Fruit fly (Drosophila melanogaster): ENCODE measurements around the gene gkt.
"Not testable (repeated sequence)": the region's sequence is repeated elsewhere in the genome, so short reads cannot be mapped to it uniquely, and the experiment has no call there.

gkt gene

dm6 chr2L:3145470-3145869, 14.3 kb upstream of the gkt start, which contains the start of gene ND-B14.5B:
Gene ND-B14.5B (minus strand): TSS chr2L:3145848.
- no peak for TF ChIP-seq CG17801 (GFP tag; optimal IDR thresholded peaks at IDR 0.05; ENCODE audit: partially characterized antibody)

dm6 chr2L:3145897-3146296, 13.9 kb upstream of the gkt start:
- no peak for TF ChIP-seq CG17801 (GFP tag; optimal IDR thresholded peaks at IDR 0.05; ENCODE audit: partially characterized antibody)

- TF ChIP-seq CG17801 (GFP tag; optimal IDR thresholded peaks at IDR 0.05; ENCODE audit: partially characterized antibody): no peak
Observed at dm6 chr2L:3148959-3149591, 10.7 kb upstream of the gkt start.

dm6 chr2L:3151657-3152056, 8.1 kb upstream of the gkt start:
- TF ChIP-seq CG17801 (GFP tag; optimal IDR thresholded peaks at IDR 0.05; ENCODE audit: partially characterized antibody): no peak

dm6 chr2L:3152696-3153613, 6.8 kb upstream of the gkt start:
- TF ChIP-seq CG17801 (GFP tag; optimal IDR thresholded peaks at IDR 0.05; ENCODE audit: partially characterized antibody): peak; percentile 43

dm6 chr2L:3154749-3155148, 5.0 kb upstream of the gkt start:
- TF ChIP-seq CG17801 (GFP tag; optimal IDR thresholded peaks at IDR 0.05; ENCODE audit: partially characterized antibody): no peak

dm6 chr2L:3155804-3156203, 3.9 kb upstream of the gkt start:
- no peak for TF ChIP-seq CG17801 (GFP tag; optimal IDR thresholded peaks at IDR 0.05; ENCODE audit: partially characterized antibody)

dm6 chr2L:3158260-3159072, 1.3 kb upstream of the gkt start:
- no peak for TF ChIP-seq CG17801 (GFP tag; optimal IDR thresholded peaks at IDR 0.05; ENCODE audit: partially characterized antibody)

dm6 chr2L:3163490-3163889, 3.7 kb downstream of the gkt start, which contains the start of gene Hydr2:
Gene Hydr2 (plus strand): TSS chr2L:3163645.
- TF ChIP-seq CG17801 (GFP tag; optimal IDR thresholded peaks at IDR 0.05; ENCODE audit: partially characterized antibody): not testable (repeated sequence)

- no peak for TF ChIP-seq CG17801 (GFP tag; optimal IDR thresholded peaks at IDR 0.05; ENCODE audit: partially characterized antibody)
Observed at dm6 chr2L:3164257-3165021, 4.7 kb downstream of the gkt start.

- no peak for TF ChIP-seq CG17801 (GFP tag; optimal IDR thresholded peaks at IDR 0.05; ENCODE audit: partially characterized antibody)
Observed at dm6 chr2L:3165022-3165647, 5.4 kb downstream of the gkt start.

- TF ChIP-seq CG17801 (GFP tag; optimal IDR thresholded peaks at IDR 0.05; ENCODE audit: partially characterized antibody): no peak
Observed at dm6 chr2L:3166710-3167109, 7.0 kb downstream of the gkt start.

dm6 chr2L:3170949-3171579, 11.3 kb downstream of the gkt start, which contains the start of gene CG44002:
Gene CG44002 (minus strand): TSS chr2L:3171092.
- no peak for TF ChIP-seq CG17801 (GFP tag; optimal IDR thresholded peaks at IDR 0.05; ENCODE audit: partially characterized antibody)
